Fruit fly (Drosophila melanogaster) whole organism, embryonic: Measurements from ENCODE around the gene fz3.

Source experiments
- Atf-2 ChIP-seq: fragments of 200-800 bp; sonication (Bioruptor generic); optimal IDR thresholded peaks from 2 replicates; lab custom pipeline; 2016; ENCODE audit warnings: missing biosample characterization, missing genetic modification characterization
- Bdp1 ChIP-seq: fragments of 200-800 bp; sonication (Bioruptor generic); optimal IDR thresholded peaks from 3 replicates; lab custom pipeline; 2016; ENCODE audit warnings: missing biosample characterization, missing genetic modification characterization
- CG10462 ChIP-seq: fragments of 200-800 bp; sonication (Bioruptor generic); optimal IDR thresholded peaks from 2 replicates; lab custom pipeline; 2016; ENCODE audit warnings: missing biosample characterization, missing genetic modification characterization
- CG13123 ChIP-seq: fragments of 200-800 bp; sonication (Bioruptor generic); optimal IDR thresholded peaks from 2 replicates; lab custom pipeline; 2016; ENCODE audit warnings: missing biosample characterization, missing genetic modification characterization
- CG13894 ChIP-seq: fragments of 200-800 bp; sonication (Bioruptor generic); optimal IDR thresholded peaks from 3 replicates; lab custom pipeline; 2018; ENCODE audit warnings: missing biosample characterization, mild to moderate bottlenecking, missing genetic modification characterization, moderate library complexity
- CG15514 ChIP-seq: fragments of 200-800 bp; sonication (Bioruptor generic); optimal IDR thresholded peaks from 3 replicates; lab custom pipeline; 2017; ENCODE audit warnings: missing biosample characterization, missing genetic modification characterization, mild to moderate bottlenecking, moderate library complexity, missing genetic modification reagents
- CG1647 ChIP-seq: fragments of 200-800 bp; sonication (Bioruptor generic); optimal IDR thresholded peaks from 3 replicates; lab custom pipeline; 2016; ENCODE audit warnings: missing biosample characterization, missing genetic modification characterization
- CG16813 ChIP-seq: fragments of 200-800 bp; sonication (Bioruptor generic); IDR thresholded peaks from 3 replicates; pipeline ENCODE4 v1.3.6; 2022; ENCODE audit warnings: missing biosample characterization, missing genetic modification characterization; ENCODE audit not compliant: partially characterized antibody
- CG17568 ChIP-seq: fragments of 200-800 bp; sonication (Bioruptor generic); optimal IDR thresholded peaks from 2 replicates; lab custom pipeline; 2018; ENCODE audit warnings: missing biosample characterization, mild to moderate bottlenecking, missing genetic modification characterization, moderate library complexity
- CG18764 ChIP-seq: fragments of 200-800 bp; sonication (Bioruptor generic); optimal IDR thresholded peaks from 3 replicates; lab custom pipeline; 2016; ENCODE audit warnings: missing biosample characterization, missing genetic modification characterization
- CG34376 ChIP-seq: fragments of 200-800 bp; sonication (Bioruptor generic); optimal IDR thresholded peaks from 2 replicates; lab custom pipeline; 2018; ENCODE audit warnings: missing biosample characterization, mild to moderate bottlenecking, missing genetic modification characterization
- CG4617 ChIP-seq: fragments of 200-800 bp; sonication (Bioruptor generic); optimal IDR thresholded peaks from 3 replicates; lab custom pipeline; 2016; ENCODE audit warnings: missing biosample characterization, missing genetic modification characterization, borderline replicate concordance
- CG6254 ChIP-seq: fragments of 200-800 bp; sonication (Bioruptor generic); optimal IDR thresholded peaks from 3 replicates; lab custom pipeline; 2017; ENCODE audit warnings: mild to moderate bottlenecking, missing biosample characterization, missing genetic modification reagents, missing genetic modification characterization
- CG6765 ChIP-seq: fragments of 200-800 bp; sonication (Bioruptor generic); optimal IDR thresholded peaks from 3 replicates; lab custom pipeline; 2017; ENCODE audit warnings: missing biosample characterization, mild to moderate bottlenecking, missing genetic modification characterization
- CG7839 ChIP-seq: fragments of 200-800 bp; sonication (Bioruptor generic); optimal IDR thresholded peaks from 3 replicates; lab custom pipeline; 2018; ENCODE audit warnings: missing biosample characterization, mild to moderate bottlenecking, missing genetic modification characterization, moderate library complexity
- CG8765 ChIP-seq: fragments of 200-800 bp; sonication (Bioruptor generic); IDR thresholded peaks from 2 replicates; pipeline ENCODE4 v1.3.6; 2022; ENCODE audit warnings: missing biosample characterization, missing genetic modification characterization
- D ChIP-seq, 2 experiments: fragments of 200-800 bp in 1 of 2; fragments of >200 bp in 1 of 2; sonication (Bioruptor generic) in 1 of 2; optimal IDR thresholded peaks; 2 replicates in 1 of 2; 3 replicates in 1 of 2; lab custom pipeline; 2017; ENCODE audit warnings: mild to moderate bottlenecking in 1 of 2, missing biosample characterization in 1 of 2, missing genetic modification characterization in 1 of 2, missing genetic modification reagents in 1 of 2
- Dad ChIP-seq: fragments of 200-800 bp; sonication (Bioruptor generic); optimal IDR thresholded peaks from 3 replicates; lab custom pipeline; 2016; ENCODE audit warnings: missing biosample characterization, missing genetic modification characterization
- Dbx ChIP-seq: fragments of 200-800 bp; sonication (Bioruptor generic); IDR thresholded peaks from 3 replicates; pipeline ENCODE4 v1.3.6; 2022; ENCODE audit warnings: missing biosample characterization, missing genetic modification characterization
- Dref ChIP-seq: fragments of 200-800 bp; sonication (Bioruptor generic); IDR thresholded peaks from 2 replicates; pipeline ENCODE4 v1.3.6; 2022; ENCODE audit warnings: missing biosample characterization, missing genetic modification characterization
- E2f2 ChIP-seq: fragments of 200-800 bp; sonication (Bioruptor generic); IDR thresholded peaks from 2 replicates; pipeline ENCODE4 v1.3.6; 2022; ENCODE audit warnings: missing biosample characterization, missing genetic modification characterization
- Gsc ChIP-seq: fragments of 200-800 bp; sonication (Bioruptor generic); IDR thresholded peaks from 2 replicates; pipeline ENCODE4 v1.3.6; 2022; ENCODE audit warnings: missing biosample characterization, missing genetic modification characterization
- HLHmδ ChIP-seq: fragments of 200-800 bp; sonication (Bioruptor generic); optimal IDR thresholded peaks from 2 replicates; lab custom pipeline; 2018; ENCODE audit warnings: missing biosample characterization, mild to moderate bottlenecking, missing genetic modification characterization, moderate library complexity
- Hmr ChIP-seq: fragments of 200-800 bp; sonication (Bioruptor generic); optimal IDR thresholded peaks from 3 replicates; lab custom pipeline; 2017; ENCODE audit warnings: mild to moderate bottlenecking, missing biosample characterization, missing genetic modification reagents, missing genetic modification characterization
- Lhr ChIP-seq: fragments of 200-800 bp; sonication (Bioruptor generic); optimal IDR thresholded peaks from 3 replicates; lab custom pipeline; 2017; ENCODE audit warnings: mild to moderate bottlenecking, missing biosample characterization, missing genetic modification reagents, missing genetic modification characterization
- PHDP ChIP-seq: fragments of 200-800 bp; sonication (Bioruptor generic); optimal IDR thresholded peaks from 3 replicates; lab custom pipeline; 2018; ENCODE audit warnings: missing biosample characterization, mild to moderate bottlenecking, missing genetic modification characterization, moderate library complexity
- Side ChIP-seq: fragments of 200-800 bp; sonication (Bioruptor generic); optimal IDR thresholded peaks from 2 replicates; lab custom pipeline; 2016; ENCODE audit warnings: missing biosample characterization, missing genetic modification characterization
- Sox102F ChIP-seq: fragments of 200-800 bp; sonication (Bioruptor generic); optimal IDR thresholded peaks from 2 replicates; lab custom pipeline; 2018; ENCODE audit warnings: missing biosample characterization, mild to moderate bottlenecking, missing genetic modification characterization, moderate library complexity
- YL-1 ChIP-seq: fragments of 200-800 bp; sonication (Bioruptor generic); optimal IDR thresholded peaks from 3 replicates; lab custom pipeline; 2017; ENCODE audit warnings: missing biosample characterization, mild to moderate bottlenecking, missing genetic modification characterization
- aop ChIP-seq: fragments of 200-800 bp; sonication (Bioruptor generic); IDR thresholded peaks from 2 replicates; pipeline ENCODE4 v1.3.6; 2022; ENCODE audit warnings: missing biosample characterization, missing genetic modification characterization
- ase ChIP-seq: fragments of 200-800 bp; sonication (Bioruptor generic); IDR thresholded peaks from 3 replicates; pipeline ENCODE4 v1.3.6; 2022; ENCODE audit warnings: missing biosample characterization, missing genetic modification characterization
- ash1 ChIP-seq: fragments of 200-800 bp; sonication (Bioruptor generic); optimal IDR thresholded peaks from 2 replicates; lab custom pipeline; 2018; ENCODE audit warnings: missing biosample characterization, mild to moderate bottlenecking, missing genetic modification characterization
- caup ChIP-seq: fragments of 200-800 bp; sonication (Bioruptor generic); optimal IDR thresholded peaks from 3 replicates; lab custom pipeline; 2017; ENCODE audit warnings: missing biosample characterization, mild to moderate bottlenecking, missing genetic modification characterization, moderate library complexity; ENCODE audit not compliant: severe bottlenecking
- chn ChIP-seq: fragments of 200-800 bp; sonication (Bioruptor generic); optimal IDR thresholded peaks from 2 replicates; lab custom pipeline; 2016; ENCODE audit warnings: missing biosample characterization, missing genetic modification characterization
- da ChIP-seq: fragments of 200-800 bp; sonication (Bioruptor generic); optimal IDR thresholded peaks from 2 replicates; lab custom pipeline; 2016; ENCODE audit warnings: missing biosample characterization, missing genetic modification characterization
- danr ChIP-seq: fragments of 200-800 bp; sonication (Bioruptor generic); IDR thresholded peaks from 2 replicates; pipeline ENCODE4 v1.3.6; 2022; ENCODE audit warnings: missing biosample characterization, missing genetic modification characterization
- esg ChIP-seq: fragments of 200-800 bp; sonication (Bioruptor generic); conservative IDR thresholded peaks from 2 replicates; pipeline ENCODE4 v1.3.6; 2022; ENCODE audit warnings: missing biosample characterization, missing genetic modification characterization
- eve ChIP-seq, 2 experiments: fragments of >200 bp; optimal IDR thresholded peaks; 2 replicates each; lab custom pipeline; 2017; ENCODE audit warnings: missing biosample characterization in 2 of 2, missing genetic modification characterization in 2 of 2
- exex ChIP-seq: fragments of 200-800 bp; sonication (Bioruptor generic); optimal IDR thresholded peaks from 4 replicates; lab custom pipeline; 2018; ENCODE audit warnings: missing biosample characterization, mild to moderate bottlenecking, missing genetic modification characterization, moderate library complexity
- fru ChIP-seq: fragments of >200 bp; optimal IDR thresholded peaks from 2 replicates; lab custom pipeline; 2017
- gce ChIP-seq: fragments of 200-800 bp; sonication (Bioruptor generic); IDR thresholded peaks from 3 replicates; pipeline ENCODE4 v1.3.6; 2022; ENCODE audit warnings: missing biosample characterization, missing genetic modification characterization
- ind ChIP-seq: fragments of 200-800 bp; sonication (Bioruptor generic); optimal IDR thresholded peaks from 3 replicates; lab custom pipeline; 2016; ENCODE audit warnings: missing biosample characterization, missing genetic modification characterization
- phol ChIP-seq: fragments of 200-800 bp; sonication (Bioruptor generic); optimal IDR thresholded peaks from 3 replicates; lab custom pipeline; 2018; ENCODE audit warnings: missing biosample characterization, mild to moderate bottlenecking, missing genetic modification characterization, moderate library complexity
- pita ChIP-seq: fragments of 200-800 bp; sonication (Bioruptor generic); optimal IDR thresholded peaks from 2 replicates; lab custom pipeline; 2017; ENCODE audit warnings: missing biosample characterization, mild to moderate bottlenecking, missing genetic modification characterization
- pnt ChIP-seq: fragments of 200-800 bp; sonication (Bioruptor generic); optimal IDR thresholded peaks from 3 replicates; lab custom pipeline; 2016; ENCODE audit warnings: missing biosample characterization, missing genetic modification characterization
- sc ChIP-seq, 3 experiments: fragments of >200 bp in 2 of 3; fragments of 200-800 bp in 1 of 3; sonication (Bioruptor generic) in 1 of 3; optimal IDR thresholded peaks; 2 replicates in 2 of 3; 3 replicates in 1 of 3; lab custom pipeline; 2017; ENCODE audit warnings: mild to moderate bottlenecking in 1 of 3, missing biosample characterization in 1 of 3, missing genetic modification characterization in 1 of 3, missing genetic modification reagents in 1 of 3
- sna ChIP-seq: fragments of 200-800 bp; sonication (Bioruptor generic); IDR thresholded peaks from 2 replicates; pipeline ENCODE4 v1.3.6; 2022; ENCODE audit warnings: missing biosample characterization, missing genetic modification characterization; ENCODE audit not compliant: partially characterized antibody
- stc ChIP-seq: fragments of 200-800 bp; sonication (Bioruptor generic); IDR thresholded peaks from 2 replicates; pipeline ENCODE4 v1.3.6; 2022; ENCODE audit warnings: missing biosample characterization, missing genetic modification characterization
- usp ChIP-seq: fragments of >200 bp; optimal IDR thresholded peaks from 2 replicates; lab custom pipeline; 2017; ENCODE audit warnings: missing biosample characterization, missing genetic modification characterization
- wek ChIP-seq: fragments of 200-800 bp; sonication (Bioruptor generic); optimal IDR thresholded peaks from 3 replicates; lab custom pipeline; 2018; ENCODE audit warnings: missing biosample characterization, mild to moderate bottlenecking, missing genetic modification characterization, moderate library complexity

The fz3 gene

dm6 chrX:796397-796989, 26.7 kb downstream of the fz3 start (continued):
- TF ChIP-seq fru, result no peak
- TF ChIP-seq Dbx, result no peak
- TF ChIP-seq sc (optimal IDR thresholded peaks at IDR 0.05; lab: Kevin White, UChicago), result no peak
- TF ChIP-seq sc (GFP tag; optimal IDR thresholded peaks at IDR 0.05; lab: Kevin White, UChicago), result no peak
- no peak for TF ChIP-seq Dad
- TF ChIP-seq CG1647 (GFP tag; lab: Kevin White, UChicago), result no peak
- TF ChIP-seq Side (GFP tag; lab: Kevin White, UChicago), result peak; percentile 32
- TF ChIP-seq esg (GFP tag; lab: Robert Waterston, UW), result no peak
- TF ChIP-seq CG18764 (GFP tag; lab: Kevin White, UChicago), result no peak
- no peak for TF ChIP-seq wek (GFP tag; lab: Kevin White, UChicago)
- no peak for TF ChIP-seq pnt (GFP tag; lab: Kevin White, UChicago)
- no peak for TF ChIP-seq eve (GFP tag; optimal IDR thresholded peaks at IDR 0.05; lab: Kevin White, UChicago)
- peak; percentile 44 for TF ChIP-seq CG13894 (tag; lab: Kevin White, UChicago)
- TF ChIP-seq CG4617 (GFP tag; lab: Kevin White, UChicago), result no peak
- no peak for TF ChIP-seq stc
- no peak for TF ChIP-seq Atf-2 (GFP tag; lab: Kevin White, UChicago)
- no peak for TF ChIP-seq YL-1 (GFP tag; lab: Kevin White, UChicago)
- no peak for TF ChIP-seq chn (GFP tag; lab: Kevin White, UChicago)
- peak; percentile 18 for TF ChIP-seq CG15514 (GFP tag; lab: Kevin White, UChicago)
- TF ChIP-seq danr, result no peak
- no peak for TF ChIP-seq da (GFP tag; lab: Kevin White, UChicago)
- no peak for TF ChIP-seq Bdp1 (GFP tag; lab: Kevin White, UChicago)
- TF ChIP-seq CG16813 (GFP tag; lab: Robert Waterston, UW), result peak; percentile 94
- TF ChIP-seq Dref, result no peak
- peak; percentile 91 for TF ChIP-seq phol (tag; lab: Kevin White, UChicago)
- TF ChIP-seq Hmr (GFP tag; lab: Kevin White, UChicago), result peak; percentile 90
- TF ChIP-seq exex (tag; lab: Kevin White, UChicago), result peak; percentile 12
- TF ChIP-seq Gsc, result no peak
- TF ChIP-seq CG17568 (GFP tag; lab: Kevin White, UChicago), result no peak
- peak; percentile 22; the same call in 1 of the 2 replicates for TF ChIP-seq E2f2 (GFP tag; lab: Robert Waterston, UW)
- no peak for TF ChIP-seq caup (GFP tag; lab: Kevin White, UChicago)
- TF ChIP-seq ash1 (GFP tag; lab: Kevin White, UChicago), result no peak
- no peak for TF ChIP-seq PHDP
- TF ChIP-seq sna (GFP tag; lab: Robert Waterston, UW), result peak; percentile 96
- TF ChIP-seq aop (GFP tag; lab: Robert Waterston, UW), result no peak
- peak; percentile 100 for TF ChIP-seq Lhr
- TF ChIP-seq ase (GFP tag; lab: Robert Waterston, UW), result no peak
- no peak for TF ChIP-seq CG6765 (GFP tag; lab: Kevin White, UChicago)
- no peak for TF ChIP-seq usp
- TF ChIP-seq ind, result no peak
- no peak for TF ChIP-seq pita (GFP tag; lab: Kevin White, UChicago)
- TF ChIP-seq D (optimal IDR thresholded peaks at IDR 0.05; lab: Kevin White, UChicago), result no peak
- no peak for TF ChIP-seq D (GFP tag; optimal IDR thresholded peaks at IDR 0.05; lab: Kevin White, UChicago)
- TF ChIP-seq HLHmδ (GFP tag; lab: Kevin White, UChicago), result peak; percentile 41
- TF ChIP-seq CG10462 (GFP tag; lab: Kevin White, UChicago), result peak; percentile 89
- TF ChIP-seq CG7839 (tag; lab: Kevin White, UChicago), result no peak
- no peak for TF ChIP-seq CG13123
- no peak for TF ChIP-seq Sox102F (GFP tag; lab: Kevin White, UChicago)
- TF ChIP-seq CG6254 (GFP tag; lab: Kevin White, UChicago), result no peak
- no peak for TF ChIP-seq CG8765 (GFP tag; lab: Robert Waterston, UW)
- peak; percentile 31 for TF ChIP-seq CG34376 (GFP tag; lab: Kevin White, UChicago)
- no peak for TF ChIP-seq gce
